Worm (Caenorhabditis elegans) whole organism, dauer: ENCODE results near the gene T13H10.2.

Experiments used
- unc-62 ChIP-seq: sonication (generic microtip); optimal IDR thresholded peaks from 2 replicates; lab custom pipeline; 2017; ENCODE audit warnings: missing biosample characterization, missing genetic modification reagents, missing genetic modification characterization

T13H10.2 gene

DNA sequence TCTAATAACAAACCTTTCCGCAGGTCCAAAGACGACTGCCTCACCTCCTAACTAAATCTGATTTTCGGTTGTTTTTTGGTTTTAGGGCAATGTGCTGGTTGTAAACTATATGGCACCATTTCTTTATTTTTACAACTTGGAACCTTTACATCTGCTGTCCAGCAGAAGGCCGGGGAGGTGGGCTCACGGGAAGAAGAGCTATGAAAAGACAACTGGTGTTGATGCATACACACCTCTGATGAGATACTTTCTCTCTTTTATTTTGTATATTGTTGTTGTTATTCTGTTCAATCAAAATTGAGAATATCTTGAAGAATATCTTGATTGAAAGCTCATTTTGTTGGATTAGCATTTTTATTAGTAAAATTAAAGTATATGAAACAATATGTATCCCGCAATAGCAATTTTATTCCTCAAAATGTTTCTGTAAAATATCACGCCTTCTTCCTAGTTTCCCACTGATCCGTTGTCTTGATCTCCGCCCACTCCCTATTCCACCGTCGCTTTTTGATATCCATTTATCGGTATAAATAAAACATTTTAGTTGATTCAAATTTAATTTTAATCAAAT is 13.6 kb downstream of the T13H10.2 start, which contains the start of gene dhp-2:
TSS of gene dhp-2 (plus strand) at position 521 of the 571 bp plus-strand sequence.
- TF ChIP-seq unc-62 (GFP tag; lab: Kevin White, UChicago): no peak

DNA sequence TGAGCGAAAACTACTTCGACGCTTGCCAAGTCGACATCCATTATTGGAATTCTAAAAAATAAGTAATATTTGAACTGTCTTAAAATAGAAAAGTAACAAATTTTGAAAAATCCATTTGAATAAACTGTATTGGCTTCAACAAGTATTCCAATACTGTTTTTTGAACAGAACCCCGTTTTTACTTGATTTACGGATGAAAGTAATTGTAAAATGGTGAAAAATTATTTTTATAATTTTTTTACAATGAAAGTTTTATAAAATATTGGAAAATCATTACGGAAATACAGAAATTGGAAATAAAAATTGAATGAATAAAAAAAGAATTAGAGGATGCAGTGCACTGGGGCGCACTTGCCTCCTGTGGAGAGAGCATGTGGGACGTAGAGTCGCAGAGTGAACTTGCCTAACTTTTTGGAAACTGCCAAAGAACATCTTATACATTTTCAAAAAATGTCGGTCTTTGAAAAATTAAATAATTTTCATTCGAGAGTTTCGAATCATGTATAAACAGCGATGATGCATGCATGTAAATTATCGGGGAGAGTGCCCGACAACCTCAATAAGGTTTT is 18.3 kb downstream of the T13H10.2 start, which contains the start of gene rrp-1:
TSS of gene rrp-1 (minus strand) at position 51 of the 569 bp plus-strand sequence.
- no peak for TF ChIP-seq unc-62 (GFP tag; lab: Kevin White, UChicago)

DNA sequence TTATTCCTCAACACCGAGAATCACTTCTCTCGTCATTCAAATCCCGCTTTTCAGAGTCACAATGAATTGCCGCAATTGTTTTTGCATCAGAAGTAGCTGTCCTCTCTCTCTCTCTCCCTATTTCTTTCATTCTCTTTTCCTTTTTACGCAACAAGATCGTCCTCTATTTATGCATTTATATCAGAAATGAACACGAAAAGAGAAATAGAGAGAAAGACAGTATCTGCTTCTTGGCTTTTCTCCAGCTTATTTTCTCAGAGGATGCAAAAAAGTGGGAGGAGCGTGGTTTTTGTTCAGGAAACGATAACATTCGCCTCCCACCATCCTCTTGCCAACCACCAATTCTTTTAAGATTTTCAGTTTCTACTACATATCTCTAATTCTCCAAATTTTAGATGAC is 18.9 kb downstream of the T13H10.2 start, which contains the start of gene mam-2:
TSS of gene mam-2 (plus strand) at position 301 of the 400 bp plus-strand sequence.
- no peak for TF ChIP-seq unc-62 (GFP tag; lab: Kevin White, UChicago)

DNA sequence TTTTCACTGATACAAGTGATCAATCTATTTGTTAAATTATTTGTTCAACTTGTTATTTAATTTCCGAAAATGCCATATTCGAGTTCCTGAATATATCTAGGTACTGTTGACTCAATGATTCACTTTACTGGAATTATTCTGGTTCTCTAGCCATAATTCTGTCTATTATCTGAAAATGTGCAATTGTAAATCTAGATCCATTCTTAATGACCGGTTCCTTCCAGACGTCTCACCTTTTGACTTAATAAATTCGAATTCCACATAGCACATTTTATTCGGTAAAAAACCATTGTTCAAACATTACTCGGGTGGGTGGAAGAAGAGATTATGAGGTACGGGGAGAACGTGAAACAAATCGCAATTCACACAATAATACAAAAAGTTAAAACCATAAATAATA is 25.4 kb downstream of the T13H10.2 start:
- no peak for TF ChIP-seq unc-62 (GFP tag; lab: Kevin White, UChicago)

DNA sequence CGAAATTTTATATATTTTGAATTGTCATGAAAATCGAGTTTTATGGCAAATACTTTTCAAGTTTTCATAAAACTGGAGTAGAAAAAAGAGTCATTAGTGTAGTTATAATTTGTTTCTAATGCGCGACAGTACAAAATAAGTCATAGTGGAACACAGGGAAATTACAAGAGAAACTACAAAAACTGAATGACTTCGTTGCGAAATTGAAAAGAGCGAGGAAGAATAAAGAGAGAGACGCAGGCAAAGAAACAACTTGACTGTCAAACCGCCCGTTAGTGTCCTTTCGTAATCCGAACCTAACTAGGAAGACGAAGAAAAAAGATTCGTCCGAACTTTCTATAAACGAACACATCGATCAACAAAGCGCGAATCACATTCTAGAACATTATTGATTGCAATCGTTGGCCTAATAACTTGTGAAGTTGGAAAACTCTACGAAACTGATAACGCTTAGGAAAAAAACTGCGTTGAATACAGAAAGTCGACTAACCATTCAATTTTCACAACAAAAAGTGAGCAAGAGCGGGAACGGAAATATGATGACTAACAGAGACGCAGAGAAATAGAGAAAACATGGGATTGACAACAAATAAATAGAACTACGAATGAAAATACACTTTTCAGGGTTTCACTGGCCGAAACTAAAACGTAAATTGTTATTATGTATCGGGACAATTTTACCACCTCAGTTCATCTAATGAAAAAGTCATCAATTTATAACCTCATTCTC is 29.5 kb downstream of the T13H10.2 start:
- no peak for TF ChIP-seq unc-62 (GFP tag; lab: Kevin White, UChicago)

DNA sequence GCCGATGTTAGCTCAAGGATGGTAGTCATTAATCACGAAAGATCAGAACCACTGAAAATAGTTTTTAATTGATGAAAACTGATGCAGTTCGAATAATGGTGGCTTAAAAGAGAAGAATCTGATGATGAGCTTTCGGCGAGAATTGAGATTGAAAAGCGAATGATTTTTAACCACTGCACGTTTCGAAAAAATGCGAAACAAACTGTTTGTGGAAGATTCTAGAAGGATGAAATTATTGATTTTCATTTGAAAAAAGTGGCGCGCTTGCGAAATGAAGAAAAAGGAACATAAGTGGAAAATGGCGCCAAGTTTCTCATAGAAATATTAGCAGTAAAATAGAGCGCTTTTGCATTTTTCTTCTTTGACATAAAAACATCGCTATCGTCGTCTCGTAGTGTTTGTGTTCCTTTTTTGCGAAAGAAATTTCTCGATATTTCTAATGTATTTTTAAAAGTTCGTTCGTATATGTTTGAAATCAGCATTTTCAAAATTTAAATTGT is 30.9 kb downstream of the T13H10.2 start, which contains the start of gene uba-1:
TSS of gene uba-1 (minus strand) at position 51 of the 500 bp plus-strand sequence.
- no peak for TF ChIP-seq unc-62 (GFP tag; lab: Kevin White, UChicago)

DNA sequence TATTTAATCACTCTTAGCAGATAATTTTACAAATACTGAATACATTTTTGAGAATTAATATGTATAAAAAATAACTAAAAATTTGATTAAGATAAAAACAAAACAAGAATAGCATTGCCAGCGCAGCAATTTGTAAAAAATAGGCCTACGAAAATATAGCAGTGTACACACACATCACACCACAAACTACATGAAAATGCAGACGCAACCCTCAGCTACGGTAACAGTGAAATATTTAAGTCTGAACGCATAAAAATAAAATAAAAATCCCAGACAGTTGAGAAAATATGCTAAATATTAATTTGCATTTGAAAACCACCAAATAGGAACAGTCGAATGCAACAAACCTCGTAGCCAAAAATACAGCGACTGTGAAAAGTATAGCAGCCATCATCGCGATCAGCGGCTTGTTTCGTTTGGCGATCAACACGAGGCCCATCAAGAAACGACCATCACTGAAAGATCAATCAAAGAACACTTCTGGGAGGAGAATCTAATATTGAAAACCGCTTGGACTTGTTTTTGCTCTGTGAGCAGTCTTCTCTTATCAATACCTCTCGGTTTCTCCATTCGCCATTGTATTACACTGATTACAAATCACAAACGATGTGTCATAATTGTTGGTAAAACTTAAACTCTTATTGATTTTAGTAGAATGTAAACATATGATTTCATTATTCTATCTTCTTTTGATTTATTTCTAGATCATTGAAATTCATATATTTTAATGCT is 34.6 kb downstream of the T13H10.2 start, which contains the start of gene pyp-1:
TSS of gene pyp-1 (minus strand) at position 439 of the 732 bp plus-strand sequence.
- TF ChIP-seq unc-62 (GFP tag; lab: Kevin White, UChicago): no peak

DNA sequence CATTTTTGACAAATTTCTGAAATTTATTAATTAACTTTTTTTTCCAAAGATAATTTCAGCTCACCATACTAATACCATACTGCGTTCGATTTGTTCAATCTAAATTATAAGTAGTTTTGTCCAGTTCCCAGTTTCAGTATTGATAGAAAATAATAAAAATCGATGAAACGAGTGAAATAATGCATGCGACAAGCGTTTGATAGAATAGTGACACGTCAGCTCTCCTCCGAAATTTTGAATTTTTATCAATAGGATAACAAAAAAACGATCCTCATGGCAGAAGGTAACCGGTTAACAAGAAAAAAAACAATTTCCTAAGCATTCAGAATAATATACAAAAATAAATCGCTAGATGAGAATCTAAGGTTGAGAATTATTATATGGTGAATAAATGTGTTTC is 37.7 kb downstream of the T13H10.2 start, which contains the start of gene C47E12.3:
TSS of gene C47E12.3 (minus strand) at position 101 of the 400 bp plus-strand sequence.
- no peak for TF ChIP-seq unc-62 (GFP tag; lab: Kevin White, UChicago)

DNA sequence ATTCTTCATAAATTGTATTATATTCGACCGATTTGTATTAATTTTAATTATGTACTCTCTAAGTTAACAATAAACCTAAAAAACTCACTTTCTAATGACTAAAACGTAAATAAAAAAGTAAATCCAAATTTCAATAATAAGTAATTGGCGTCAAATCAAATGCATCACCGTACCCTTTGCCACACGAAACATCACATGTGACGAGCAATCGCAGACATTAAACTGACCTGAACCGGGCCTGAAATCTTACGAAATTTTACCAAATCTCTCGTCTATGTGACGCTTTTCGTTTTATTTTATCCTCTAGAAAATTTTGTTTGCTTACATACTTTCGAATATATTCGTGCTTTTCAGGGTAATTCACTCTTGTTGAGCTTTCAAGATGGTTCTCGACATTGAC is 39.3 kb downstream of the T13H10.2 start, which contains the start of the genes C47E12.2 and sars-1:
TSS of gene C47E12.2 (minus strand) at position 131 of the 400 bp plus-strand sequence.
TSS of gene sars-1 (plus strand) at position 355 of the 400 bp plus-strand sequence.
- TF ChIP-seq unc-62 (GFP tag; lab: Kevin White, UChicago): no peak

DNA sequence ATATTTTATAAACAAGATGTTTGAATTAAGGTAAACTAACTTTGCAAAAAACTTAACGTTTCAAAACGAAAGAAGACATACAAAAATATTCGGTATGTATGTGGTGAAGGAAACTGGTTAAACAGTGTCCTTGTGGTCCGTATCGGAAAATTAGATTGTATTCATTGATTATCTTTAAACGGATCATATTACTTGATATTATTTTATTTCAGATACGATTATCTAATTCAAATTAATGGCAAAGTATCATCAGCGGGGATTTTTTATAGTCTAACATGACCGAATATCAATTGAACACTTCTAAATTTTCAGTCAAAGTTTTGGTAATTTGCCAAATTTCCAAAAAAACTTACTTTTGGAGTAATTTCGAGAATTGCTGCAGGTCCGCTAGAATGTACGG is 42.7 kb downstream of the T13H10.2 start, which contains the start of gene C47E12.13:
TSS of gene C47E12.13 (minus strand) at position 101 of the 400 bp plus-strand sequence.
- TF ChIP-seq unc-62 (GFP tag; lab: Kevin White, UChicago): no peak

DNA sequence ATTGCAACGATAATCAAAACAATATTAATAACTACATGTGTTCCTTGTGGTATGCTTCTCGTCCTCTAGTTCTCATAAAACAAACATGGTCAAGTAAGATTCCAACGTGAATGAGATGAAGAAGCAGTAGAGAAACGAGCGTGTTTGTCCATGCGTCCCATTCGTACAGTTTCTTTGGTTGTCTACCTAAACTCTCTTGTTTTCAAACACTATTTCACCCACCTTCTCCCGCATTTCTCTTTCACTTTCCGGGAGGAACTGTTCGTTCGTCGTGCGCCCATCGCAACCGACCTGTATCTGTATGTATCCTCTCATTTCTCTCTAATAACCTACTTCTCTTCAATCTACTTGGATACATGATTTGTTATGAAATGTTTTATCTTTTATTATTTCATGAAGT is 43.7 kb downstream of the T13H10.2 start:
- TF ChIP-seq unc-62 (GFP tag; lab: Kevin White, UChicago): no peak

DNA sequence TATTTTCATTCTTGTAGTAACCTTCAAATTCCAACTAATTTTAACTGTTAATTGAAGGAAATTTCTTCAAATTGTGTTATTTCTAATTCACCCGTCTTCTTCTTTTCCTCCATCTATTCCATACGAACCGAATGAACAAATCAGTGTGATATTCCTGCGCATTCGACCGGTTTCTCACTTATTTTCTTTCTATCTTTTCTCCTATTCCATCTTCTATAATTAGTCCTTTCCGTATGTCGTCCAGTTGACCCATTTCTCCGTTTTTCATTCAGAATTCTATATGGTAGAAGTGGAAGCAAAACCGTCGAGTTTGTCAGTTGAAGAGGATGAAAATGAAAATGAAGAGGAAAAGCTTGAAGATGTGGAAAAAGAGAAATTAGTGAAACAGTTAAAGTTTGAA is 45.5 kb downstream of the T13H10.2 start, which contains the start of gene magu-4:
TSS of gene magu-4 (plus strand) at position 218 of the 400 bp plus-strand sequence.
- TF ChIP-seq unc-62 (GFP tag; lab: Kevin White, UChicago): no peak
